Worm (Caenorhabditis elegans): ENCODE data around the gene F17C8.7.

The F17C8.7 gene

DNA sequence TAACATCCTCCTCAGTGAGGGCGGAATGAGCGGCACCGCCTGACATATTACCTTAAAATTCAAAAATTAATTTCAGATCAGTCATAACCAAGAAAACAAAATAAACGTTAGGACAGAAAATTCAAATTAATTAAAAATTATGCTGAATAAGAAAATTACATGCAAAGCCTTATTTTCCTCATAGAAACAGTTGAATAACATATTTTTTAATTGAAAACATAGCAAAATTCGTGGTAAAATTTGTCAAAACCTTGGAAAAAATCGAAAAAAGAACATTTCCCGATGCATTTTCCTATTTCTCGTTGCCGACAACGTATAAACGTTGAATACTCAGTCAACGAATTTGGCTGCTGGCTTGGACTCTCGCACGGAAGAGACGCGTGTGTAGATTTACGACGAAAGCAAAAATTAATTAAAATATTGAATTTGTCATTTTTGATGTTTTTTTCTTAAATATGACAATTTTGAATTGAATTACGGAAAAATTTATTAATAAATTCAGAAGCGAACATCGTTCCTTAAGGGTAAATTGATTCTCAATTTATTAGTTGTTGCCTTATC lies 18.5 kb downstream of the F17C8.7 start, which contains the start of the genes rps-0 and rbg-3:
Gene rps-0, minus strand, starts transcription at position 51 of the 561 bp plus-strand sequence.
Gene rbg-3, plus strand, starts transcription at position 424 of the 561 bp plus-strand sequence.
- TF ChIP-seq ama-1 (optimal IDR thresholded peaks at IDR 0.05): no peak
- TF ChIP-seq ama-1 (GFP tag; optimal IDR thresholded peaks at IDR 0.05): no peak
- no peak for TF ChIP-seq sea-2 (GFP tag; IDR thresholded peaks at IDR 0.05)
- no peak for TF ChIP-seq athp-1 (tag; optimal IDR thresholded peaks at IDR 0.05)
- no peak for TF ChIP-seq mxl-1 (tag; optimal IDR thresholded peaks at IDR 0.05)
- TF ChIP-seq pbrm-1 (GFP tag; IDR thresholded peaks at IDR 0.05): peak; percentile 77
- no peak for TF ChIP-seq zfh-2 (GFP tag; conservative IDR thresholded peaks at IDR 0.05)
- TF ChIP-seq T07F8.4 (tag; optimal IDR thresholded peaks at IDR 0.05): no peak
- no peak for TF ChIP-seq repo-1 (tag; optimal IDR thresholded peaks at IDR 0.05)
- TF ChIP-seq lag-1 (GFP tag; IDR thresholded peaks at IDR 0.05): no peak
- TF ChIP-seq ztf-28 (GFP tag; IDR thresholded peaks at IDR 0.05): 0 out of 2 replicates have a peak, but pooled peaks have one; percentile 30
- no peak for TF ChIP-seq aptf-2 (GFP tag; conservative IDR thresholded peaks at IDR 0.05)
- no peak for TF ChIP-seq hlh-26 (GFP tag; conservative IDR thresholded peaks at IDR 0.05)
- 0 out of 2 replicates have a peak, but pooled peaks have one; percentile 36 for TF ChIP-seq madf-3 (GFP tag; IDR thresholded peaks at IDR 0.05)
- TF ChIP-seq ceh-40 (GFP tag; IDR thresholded peaks at IDR 0.05): no peak
- no peak for TF ChIP-seq ceh-58 (GFP tag; IDR thresholded peaks at IDR 0.05)
- TF ChIP-seq snpc-1.1 (tag; optimal IDR thresholded peaks at IDR 0.05; ENCODE audit: insufficient read depth): peak; percentile 13
- TF ChIP-seq egrh-3 (GFP tag; IDR thresholded peaks at IDR 0.05): no peak
- no peak for TF ChIP-seq zim-3 (tag; optimal IDR thresholded peaks at IDR 0.05)
- TF ChIP-seq F33H1.4 (GFP tag; IDR thresholded peaks at IDR 0.05): peak; percentile 99
- TF ChIP-seq ztf-18 (tag; optimal IDR thresholded peaks at IDR 0.05): peak; percentile 90
- no peak for TF ChIP-seq ztf-25 (GFP tag; IDR thresholded peaks at IDR 0.05)
- TF ChIP-seq attf-6 (GFP tag; IDR thresholded peaks at IDR 0.05): no peak
- TF ChIP-seq ceh-91 (GFP tag; IDR thresholded peaks at IDR 0.05): peak; percentile 81
- no peak for TF ChIP-seq bed-1 (GFP tag; IDR thresholded peaks at IDR 0.05)
- peak; percentile 93 for TF ChIP-seq attf-5 (GFP tag; optimal IDR thresholded peaks at IDR 0.05)
- TF ChIP-seq chd-7 (tag; optimal IDR thresholded peaks at IDR 0.05): no peak
- peak; percentile 79 for TF ChIP-seq D2030.7 (GFP tag; IDR thresholded peaks at IDR 0.05)
- TF ChIP-seq F55B11.4 (tag; optimal IDR thresholded peaks at IDR 0.05; ENCODE audit: borderline replicate concordance, insufficient read depth): no peak
- TF ChIP-seq lsy-27 (tag; optimal IDR thresholded peaks at IDR 0.05; ENCODE audit: borderline replicate concordance, insufficient read depth): no peak
- no peak for TF ChIP-seq akir-1 (GFP tag; optimal IDR thresholded peaks at IDR 0.05)
- TF ChIP-seq F23B12.7 (tag; optimal IDR thresholded peaks at IDR 0.05; ENCODE audit: insufficient read depth): peak; percentile 94
- TF ChIP-seq hsf-1 (GFP tag; IDR thresholded peaks at IDR 0.05): peak; percentile 56; the same call in 1 of the 2 replicates
- TF ChIP-seq ceh-27 (GFP tag; optimal IDR thresholded peaks at IDR 0.05): peak; percentile 74
- TF ChIP-seq atf-7 (tag; optimal IDR thresholded peaks at IDR 0.05): no peak
- no peak for TF ChIP-seq F37B4.10 (GFP tag; IDR thresholded peaks at IDR 0.05)
- no peak; the same call in 1 of the 2 replicates for TF ChIP-seq C06A6.2 (GFP tag; conservative IDR thresholded peaks at IDR 0.05)
- peak; percentile 20 for TF ChIP-seq ztf-26 (tag; optimal IDR thresholded peaks at IDR 0.05)
- TF ChIP-seq xnd-1 (tag; optimal IDR thresholded peaks at IDR 0.05): peak; percentile 20
- no peak for TF ChIP-seq F10E7.11 (tag; optimal IDR thresholded peaks at IDR 0.05)
- no peak for TF ChIP-seq rec-8 (tag; optimal IDR thresholded peaks at IDR 0.05)
- TF ChIP-seq nhr-90 (tag; optimal IDR thresholded peaks at IDR 0.05): no peak
- peak; percentile 86 for TF ChIP-seq ZK185.1 (tag; optimal IDR thresholded peaks at IDR 0.05; ENCODE audit: poor library complexity, severe bottlenecking)
- peak; percentile 64 for TF ChIP-seq tbp1 (GFP tag; optimal IDR thresholded peaks at IDR 0.05)
- no peak for TF ChIP-seq nhr-179 (tag; optimal IDR thresholded peaks at IDR 0.05)
- TF ChIP-seq dpff-1 (tag; optimal IDR thresholded peaks at IDR 0.05): no peak
- TF ChIP-seq ekl-4 (GFP tag; IDR thresholded peaks at IDR 0.05): peak; percentile 41
- TF ChIP-seq unc-130 (GFP tag; optimal IDR thresholded peaks at IDR 0.05): peak; percentile 44
- TF ChIP-seq egl-18 (GFP tag; IDR thresholded peaks at IDR 0.05): no peak
